Worm (Caenorhabditis elegans) whole organism, mixed stage, embryonic: ENCODE measurements around the gene F36A4.2.

Experiments
- bed-3 ChIP-seq: fragments of 200-800 bp; sonication (Bioruptor generic); optimal IDR thresholded peaks from 3 replicates; lab custom pipeline; 2018; ENCODE audit warnings: mild to moderate bottlenecking, missing genetic modification characterization, moderate library complexity, missing compliant biosample characterization
- tbx-8 ChIP-seq: fragments of 200-800 bp; sonication (Bioruptor generic); optimal IDR thresholded peaks from 2 replicates; lab custom pipeline; 2018; ENCODE audit warnings: mild to moderate bottlenecking, missing genetic modification characterization, moderate library complexity, missing compliant biosample characterization
- unc-39 ChIP-seq: fragments of 150-350 bp; optimal IDR thresholded peaks from 2 replicates; lab custom pipeline; 2014; ENCODE audit warnings: missing biosample characterization, missing genetic modification characterization

DNA sequence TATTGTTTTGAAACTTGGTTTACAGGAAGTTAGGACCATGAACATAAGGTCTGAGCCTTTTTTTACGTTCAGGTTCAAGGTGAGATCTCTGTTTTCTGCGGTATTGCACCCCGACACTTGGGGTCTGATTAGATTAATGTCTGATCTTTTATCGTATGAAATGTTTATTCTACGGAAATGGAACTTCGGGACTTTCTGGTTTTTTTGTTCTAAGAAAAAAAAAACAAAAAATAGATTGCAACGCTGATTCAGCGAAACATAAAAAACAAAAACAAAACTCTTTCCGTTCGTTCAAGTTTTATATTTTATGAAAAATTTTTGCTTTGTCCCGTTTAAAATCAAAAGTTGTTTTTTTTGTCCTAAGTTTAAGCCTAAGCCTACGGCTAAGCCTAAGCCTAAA lies 5.8 kb upstream of the F36A4.2 start, which contains the start of gene F36A4.5:
- no peak for TF ChIP-seq unc-39 (tag; lab: Kevin White, UChicago)
- TF ChIP-seq bed-3 (GFP tag; lab: Kevin White, UChicago) = no peak
- no peak for TF ChIP-seq tbx-8 (GFP tag; lab: Kevin White, UChicago)
